Fruit fly (Drosophila melanogaster) whole organism, adult: ENCODE data around the gene hng3.

Experiments used
- CG14711 ChIP-seq: fragments of 200-800 bp; sonication (Bioruptor generic); optimal IDR thresholded peaks from 2 replicates; lab custom pipeline; 2018; ENCODE audit warnings: missing biosample characterization, mild to moderate bottlenecking, missing genetic modification characterization, moderate library complexity
- tj ChIP-seq: fragments of 200-800 bp; sonication (Bioruptor generic); optimal IDR thresholded peaks from 3 replicates; lab custom pipeline; 2017; ENCODE audit warnings: missing biosample characterization, mild to moderate bottlenecking, missing genetic modification characterization, moderate library complexity

DNA sequence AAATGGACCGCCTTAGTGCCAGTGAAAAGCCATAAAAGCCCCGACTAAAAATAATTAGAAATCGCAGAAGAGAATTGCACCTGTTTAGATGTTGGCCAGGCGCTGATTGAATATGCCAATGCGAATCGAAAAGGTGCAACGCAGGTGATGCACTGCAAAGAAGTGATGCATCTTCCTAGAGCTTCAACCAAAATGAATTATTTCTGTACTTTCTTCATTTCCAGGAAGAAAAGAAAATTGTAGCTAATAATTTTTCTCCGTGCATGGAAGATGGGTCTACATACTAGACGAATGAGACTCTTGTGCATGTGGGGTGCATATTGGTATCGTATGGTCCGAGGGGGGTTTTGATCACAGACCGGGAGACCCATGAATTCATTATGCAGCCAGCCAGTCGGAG is 33.7 kb upstream of the hng3 start:
- no peak for TF ChIP-seq CG14711 (tag; lab: Kevin White, UChicago)
- TF ChIP-seq tj (GFP tag; lab: Kevin White, UChicago): no peak
